Worm (Caenorhabditis elegans) whole organism, midembryonic: ENCODE results near the gene Y57G7A.6.

Experiments used
- T22C8.4 ChIP-seq: fragments of 200-800 bp; sonication (Bioruptor generic); IDR thresholded peaks from 2 replicates; pipeline ENCODE4 v1.3.6; 2022; ENCODE audit warnings: missing genetic modification characterization, missing compliant biosample characterization
- cog-1 ChIP-seq: sonication (generic microtip); optimal IDR thresholded peaks from 2 replicates; lab custom pipeline; 2016; ENCODE audit warnings: missing genetic modification characterization, missing compliant biosample characterization
- flt-1 ChIP-seq: fragments of 200-800 bp; sonication (Bioruptor generic); IDR thresholded peaks from 2 replicates; pipeline ENCODE4 v1.3.6; 2022; ENCODE audit warnings: missing genetic modification characterization, missing compliant biosample characterization
- klf-2 ChIP-seq: fragments of 200-800 bp; sonication (Bioruptor generic); conservative IDR thresholded peaks from 2 replicates; pipeline ENCODE4 v1.3.6; 2022; ENCODE audit warnings: missing genetic modification reagents, missing genetic modification characterization, missing compliant biosample characterization
- med-1 ChIP-seq: sonication (generic microtip); optimal IDR thresholded peaks from 2 replicates; lab custom pipeline; 2017; ENCODE audit warnings: missing genetic modification characterization, mild to moderate bottlenecking, missing compliant biosample characterization, antibody characterized with exemption, missing genetic modification reagents; ENCODE audit not compliant: insufficient read depth
- ref-1 ChIP-seq: fragments of 200-800 bp; sonication (Bioruptor generic); conservative IDR thresholded peaks from 2 replicates; pipeline ENCODE4 v1.3.6; 2022; ENCODE audit warnings: missing genetic modification reagents, missing genetic modification characterization, missing compliant biosample characterization
- tab-1 ChIP-seq: fragments of 200-800 bp; sonication (Bioruptor generic); IDR thresholded peaks from 2 replicates; pipeline ENCODE4 v1.3.6; 2022; ENCODE audit warnings: missing genetic modification characterization, missing compliant biosample characterization
- ztf-23 ChIP-seq: fragments of 200-800 bp; sonication (Bioruptor generic); IDR thresholded peaks from 2 replicates; pipeline ENCODE4 v1.3.6; 2022; ENCODE audit warnings: missing genetic modification reagents, missing genetic modification characterization, missing compliant biosample characterization
- ztf-29 ChIP-seq: fragments of 200-800 bp; sonication (Bioruptor generic); IDR thresholded peaks from 2 replicates; pipeline ENCODE4 v1.3.6; 2022; ENCODE audit warnings: missing genetic modification reagents, missing genetic modification characterization, missing compliant biosample characterization

Y57G7A.6 gene

ce11 chrII:1236003-1236402 is 49.4 kb downstream of the Y57G7A.6 start:
- no peak for TF ChIP-seq T22C8.4
- no peak for TF ChIP-seq cog-1
- TF ChIP-seq tab-1 (GFP tag; lab: Robert Waterston, UW), result no peak
- TF ChIP-seq ref-1, result no peak
- no peak for TF ChIP-seq ztf-23 (GFP tag; lab: Robert Waterston, UW)
- no peak for TF ChIP-seq flt-1 (GFP tag; lab: Robert Waterston, UW)
- TF ChIP-seq klf-2 (GFP tag; lab: Robert Waterston, UW), result no peak
- TF ChIP-seq ztf-29 (GFP tag; lab: Robert Waterston, UW), result no peak
- no peak for TF ChIP-seq med-1 (GFP tag; lab: Kevin White, UChicago)

- no peak for TF ChIP-seq flt-1 (GFP tag; lab: Robert Waterston, UW)
- TF ChIP-seq med-1 (GFP tag; lab: Kevin White, UChicago), result no peak
- no peak for TF ChIP-seq T22C8.4
- no peak for TF ChIP-seq ztf-29 (GFP tag; lab: Robert Waterston, UW)
- TF ChIP-seq ztf-23 (GFP tag; lab: Robert Waterston, UW), result no peak
- TF ChIP-seq klf-2 (GFP tag; lab: Robert Waterston, UW), result no peak
- TF ChIP-seq ref-1, result no peak
- no peak for TF ChIP-seq tab-1 (GFP tag; lab: Robert Waterston, UW)
- TF ChIP-seq cog-1, result no peak
Measured at ce11 chrII:1234971-1235370, 50.4 kb downstream of the Y57G7A.6 start.

- TF ChIP-seq T22C8.4, result no peak
- no peak for TF ChIP-seq tab-1 (GFP tag; lab: Robert Waterston, UW)
- no peak for TF ChIP-seq flt-1 (GFP tag; lab: Robert Waterston, UW)
- no peak for TF ChIP-seq ztf-23 (GFP tag; lab: Robert Waterston, UW)
- no peak for TF ChIP-seq med-1 (GFP tag; lab: Kevin White, UChicago)
- no peak for TF ChIP-seq ztf-29 (GFP tag; lab: Robert Waterston, UW)
- no peak for TF ChIP-seq ref-1
- no peak for TF ChIP-seq cog-1
- TF ChIP-seq klf-2 (GFP tag; lab: Robert Waterston, UW), result no peak
Measured at ce11 chrII:1232967-1233366, 52.4 kb downstream of the Y57G7A.6 start.
